Fruit fly (Drosophila melanogaster) whole organism, embryonic: ENCODE data around the gene trv.

Experiments
- Atf6 ChIP-seq: fragments of 200-800 bp; sonication (Bioruptor generic); IDR thresholded peaks from 2 replicates; pipeline ENCODE4 v1.3.6; 2022; ENCODE audit warnings: missing biosample characterization, missing genetic modification characterization
- B-H1 ChIP-seq: fragments of 200-800 bp; sonication (Bioruptor generic); IDR thresholded peaks from 3 replicates; pipeline ENCODE4 v1.3.6; 2022; ENCODE audit warnings: missing biosample characterization, missing genetic modification characterization
- CG10267 ChIP-seq: fragments of 200-800 bp; sonication (Bioruptor generic); optimal IDR thresholded peaks from 2 replicates; lab custom pipeline; 2018; ENCODE audit warnings: missing biosample characterization, mild to moderate bottlenecking, missing genetic modification characterization, moderate library complexity
- CG10654 ChIP-seq: fragments of 200-800 bp; sonication (Bioruptor generic); optimal IDR thresholded peaks from 2 replicates; lab custom pipeline; 2016; ENCODE audit warnings: missing biosample characterization, missing genetic modification characterization
- CG11456 ChIP-seq: fragments of 200-800 bp; sonication (Bioruptor generic); IDR thresholded peaks from 3 replicates; pipeline ENCODE4 v1.3.6; 2022; ENCODE audit warnings: missing biosample characterization, missing genetic modification characterization
- CG12299 ChIP-seq: fragments of 200-800 bp; sonication (Bioruptor generic); optimal IDR thresholded peaks from 2 replicates; lab custom pipeline; 2018; ENCODE audit warnings: missing biosample characterization, mild to moderate bottlenecking, missing genetic modification characterization
- CG15073 ChIP-seq: fragments of 200-800 bp; sonication (Bioruptor generic); optimal IDR thresholded peaks from 2 replicates; lab custom pipeline; 2016; ENCODE audit warnings: missing biosample characterization, missing genetic modification characterization
- CG1647 ChIP-seq: fragments of 200-800 bp; sonication (Bioruptor generic); optimal IDR thresholded peaks from 3 replicates; lab custom pipeline; 2016; ENCODE audit warnings: missing biosample characterization, missing genetic modification characterization
- CG16779 ChIP-seq: fragments of 200-800 bp; sonication (Bioruptor generic); IDR thresholded peaks from 2 replicates; pipeline ENCODE4 v1.3.6; 2022; ENCODE audit warnings: missing biosample characterization, missing genetic modification characterization
- CG16863 ChIP-seq: fragments of 200-800 bp; sonication (Bioruptor generic); optimal IDR thresholded peaks from 3 replicates; lab custom pipeline; 2016; ENCODE audit warnings: missing biosample characterization, missing genetic modification characterization
- CG2129 ChIP-seq: fragments of 200-800 bp; sonication (Bioruptor generic); IDR thresholded peaks from 2 replicates; pipeline ENCODE4 v1.3.6; 2022; ENCODE audit warnings: missing biosample characterization, missing genetic modification characterization; ENCODE audit not compliant: partially characterized antibody
- CG2889 ChIP-seq: fragments of 200-800 bp; sonication (Bioruptor generic); IDR thresholded peaks from 3 replicates; pipeline ENCODE4 v1.3.6; 2022; ENCODE audit warnings: missing biosample characterization, missing genetic modification characterization
- CG32767 ChIP-seq: fragments of 200-800 bp; sonication (Bioruptor generic); IDR thresholded peaks from 2 replicates; pipeline ENCODE4 v1.3.6; 2022; ENCODE audit warnings: missing biosample characterization, missing genetic modification characterization
- CG3726 ChIP-seq: fragments of 200-800 bp; sonication (Bioruptor generic); IDR thresholded peaks from 3 replicates; pipeline ENCODE4, ENCODE4 v1.3.6; 2022; ENCODE audit warnings: missing biosample characterization, missing genetic modification characterization
- CG3838 ChIP-seq: fragments of 200-800 bp; sonication (Bioruptor generic); optimal IDR thresholded peaks from 3 replicates; lab custom pipeline; 2016; ENCODE audit warnings: missing biosample characterization, missing genetic modification characterization
- CG4282 ChIP-seq: fragments of 200-800 bp; sonication (Bioruptor generic); optimal IDR thresholded peaks from 2 replicates; lab custom pipeline; 2016; ENCODE audit warnings: missing biosample characterization, missing genetic modification characterization
- CG4820 ChIP-seq: fragments of 200-800 bp; sonication (Bioruptor generic); optimal IDR thresholded peaks from 3 replicates; lab custom pipeline; 2016; ENCODE audit warnings: missing biosample characterization, missing genetic modification characterization
- CG6254 ChIP-seq: fragments of 200-800 bp; sonication (Bioruptor generic); optimal IDR thresholded peaks from 3 replicates; lab custom pipeline; 2017; ENCODE audit warnings: mild to moderate bottlenecking, missing biosample characterization, missing genetic modification reagents, missing genetic modification characterization
- CG8089 ChIP-seq: fragments of 200-800 bp; sonication (Bioruptor generic); optimal IDR thresholded peaks from 3 replicates; lab custom pipeline; 2016; ENCODE audit warnings: missing biosample characterization, missing genetic modification characterization
- CG8924 ChIP-seq: fragments of 200-800 bp; optimal IDR thresholded peaks from 3 replicates; lab custom pipeline; 2019; ENCODE audit warnings: missing biosample characterization, mild to moderate bottlenecking, missing genetic modification characterization, moderate library complexity
- CG9609 ChIP-seq: fragments of 200-800 bp; sonication (Bioruptor generic); optimal IDR thresholded peaks from 3 replicates; lab custom pipeline; 2016; ENCODE audit warnings: missing biosample characterization, missing genetic modification characterization
- CG9817 ChIP-seq: fragments of 200-800 bp; sonication (Bioruptor generic); optimal IDR thresholded peaks from 2 replicates; lab custom pipeline; 2018; ENCODE audit warnings: missing biosample characterization, mild to moderate bottlenecking, missing genetic modification characterization, moderate library complexity
- CG9876 ChIP-seq: fragments of 200-800 bp; sonication (Bioruptor generic); optimal IDR thresholded peaks from 2 replicates; lab custom pipeline; 2016; ENCODE audit warnings: missing biosample characterization, missing genetic modification characterization
- Chrac-16 ChIP-seq: fragments of 200-800 bp; sonication (Bioruptor generic); optimal IDR thresholded peaks from 3 replicates; lab custom pipeline; 2016; ENCODE audit warnings: missing biosample characterization, missing genetic modification characterization
- Dbx ChIP-seq: fragments of 200-800 bp; sonication (Bioruptor generic); IDR thresholded peaks from 3 replicates; pipeline ENCODE4 v1.3.6; 2022; ENCODE audit warnings: missing biosample characterization, missing genetic modification characterization
- Dll ChIP-seq: fragments of 200-800 bp; sonication (Bioruptor generic); IDR thresholded peaks from 4 replicates; pipeline ENCODE4 v1.3.6; 2022; ENCODE audit warnings: missing biosample characterization, missing genetic modification characterization; ENCODE audit not compliant: partially characterized antibody
- Doc3 ChIP-seq: fragments of 200-800 bp; sonication (Bioruptor generic); IDR thresholded peaks from 3 replicates; pipeline ENCODE4 v1.3.6; 2022; ENCODE audit warnings: missing biosample characterization, missing genetic modification characterization; ENCODE audit not compliant: partially characterized antibody
- Hr39 ChIP-seq: fragments of >200 bp; optimal IDR thresholded peaks from 2 replicates; lab custom pipeline; 2017
- MESR4 ChIP-seq: fragments of 200-800 bp; sonication (Bioruptor generic); optimal IDR thresholded peaks from 2 replicates; lab custom pipeline; 2018; ENCODE audit warnings: missing biosample characterization, mild to moderate bottlenecking, missing genetic modification characterization, moderate library complexity
- NC2α ChIP-seq: fragments of 200-800 bp; sonication (Bioruptor generic); optimal IDR thresholded peaks from 2 replicates; lab custom pipeline; 2016; ENCODE audit warnings: missing biosample characterization, missing genetic modification characterization
- Poxn ChIP-seq: fragments of 200-800 bp; sonication (Bioruptor generic); IDR thresholded peaks from 2 replicates; pipeline ENCODE4 v1.3.6; 2022; ENCODE audit warnings: missing biosample characterization, missing genetic modification characterization
- Rfx ChIP-seq: fragments of 200-800 bp; sonication (Bioruptor generic); IDR thresholded peaks from 2 replicates; pipeline ENCODE4 v1.3.6; 2022; ENCODE audit warnings: missing biosample characterization, missing genetic modification characterization
- Scr ChIP-seq: fragments of 200-800 bp; sonication (Bioruptor generic); IDR thresholded peaks from 2 replicates; pipeline ENCODE4 v1.3.6; 2022; ENCODE audit warnings: missing biosample characterization, missing genetic modification characterization; ENCODE audit not compliant: partially characterized antibody
- YL-1 ChIP-seq: fragments of 200-800 bp; sonication (Bioruptor generic); optimal IDR thresholded peaks from 3 replicates; lab custom pipeline; 2017; ENCODE audit warnings: missing biosample characterization, mild to moderate bottlenecking, missing genetic modification characterization
- btn ChIP-seq: fragments of 200-800 bp; sonication (Bioruptor generic); optimal IDR thresholded peaks from 2 replicates; lab custom pipeline; 2016; ENCODE audit warnings: missing biosample characterization, missing genetic modification characterization
- chn ChIP-seq: fragments of 200-800 bp; sonication (Bioruptor generic); optimal IDR thresholded peaks from 2 replicates; lab custom pipeline; 2016; ENCODE audit warnings: missing biosample characterization, missing genetic modification characterization
- crol ChIP-seq: fragments of 200-800 bp; sonication (Bioruptor generic); IDR thresholded peaks from 2 replicates; pipeline ENCODE4 v1.3.6; 2022; ENCODE audit warnings: missing biosample characterization, missing genetic modification characterization
- dati ChIP-seq: fragments of 200-800 bp; sonication (Bioruptor generic); IDR thresholded peaks from 2 replicates; pipeline ENCODE4 v1.3.6; 2022; ENCODE audit warnings: missing biosample characterization, missing genetic modification characterization
- en ChIP-seq: fragments of 200-800 bp; sonication (Bioruptor generic); optimal IDR thresholded peaks from 2 replicates; lab custom pipeline; 2016; ENCODE audit warnings: missing biosample characterization, missing genetic modification characterization
- fd96Cb ChIP-seq: fragments of 200-800 bp; sonication (Bioruptor generic); optimal IDR thresholded peaks from 2 replicates; lab custom pipeline; 2018; ENCODE audit warnings: missing biosample characterization, mild to moderate bottlenecking, missing genetic modification characterization, moderate library complexity
- ftz-f1 ChIP-seq: fragments of 200-800 bp; sonication (Bioruptor generic); optimal IDR thresholded peaks from 2 replicates; lab custom pipeline; 2016; ENCODE audit warnings: missing biosample characterization, missing genetic modification characterization
- gcm2 ChIP-seq: fragments of 200-800 bp; sonication (Bioruptor generic); optimal IDR thresholded peaks from 2 replicates; lab custom pipeline; 2016; ENCODE audit warnings: missing biosample characterization, missing genetic modification characterization
- gsb ChIP-seq: fragments of 200-800 bp; sonication (Bioruptor generic); IDR thresholded peaks from 2 replicates; pipeline ENCODE4 v1.3.6; 2022; ENCODE audit warnings: missing biosample characterization, missing genetic modification characterization
- insv ChIP-seq, 2 experiments: fragments of 200-800 bp; sonication (Bioruptor generic); optimal IDR thresholded peaks; 3 replicates each; lab custom pipeline; 2016 to 2018; ENCODE audit warnings: missing biosample characterization in 2 of 2, missing genetic modification characterization in 2 of 2
- lmd ChIP-seq: fragments of 200-800 bp; sonication (Bioruptor generic); IDR thresholded peaks from 2 replicates; pipeline ENCODE4 v1.3.6; 2022; ENCODE audit warnings: missing biosample characterization, missing genetic modification characterization
- lola ChIP-seq, 3 experiments: fragments of >200 bp in 2 of 3; fragments of 200-800 bp in 1 of 3; sonication (Bioruptor generic) in 1 of 3; optimal IDR thresholded peaks; 2 replicates each; lab custom pipeline; 2017 to 2019; ENCODE audit warnings: missing biosample characterization in 3 of 3, missing genetic modification characterization in 3 of 3, mild to moderate bottlenecking in 1 of 3, moderate library complexity in 1 of 3
- oc ChIP-seq: fragments of 200-800 bp; sonication (Bioruptor generic); optimal IDR thresholded peaks from 2 replicates; lab custom pipeline; 2018; ENCODE audit warnings: missing biosample characterization, mild to moderate bottlenecking, missing genetic modification characterization, moderate library complexity
- seq ChIP-seq: fragments of 200-800 bp; sonication (Bioruptor generic); IDR thresholded peaks from 2 replicates; pipeline ENCODE4 v1.3.6; 2022; ENCODE audit warnings: missing biosample characterization, missing genetic modification characterization
- trem ChIP-seq: fragments of 200-800 bp; optimal IDR thresholded peaks from 3 replicates; lab custom pipeline; 2019; ENCODE audit warnings: missing biosample characterization, mild to moderate bottlenecking, missing genetic modification characterization, moderate library complexity
- twi ChIP-seq: fragments of 200-800 bp; optimal IDR thresholded peaks from 2 replicates; lab custom pipeline; 2019; ENCODE audit warnings: missing biosample characterization, mild to moderate bottlenecking, missing genetic modification characterization, moderate library complexity
- vfl ChIP-seq: fragments of 200-800 bp; sonication (Bioruptor generic); optimal IDR thresholded peaks from 2 replicates; lab custom pipeline; 2016; ENCODE audit warnings: missing biosample characterization, missing genetic modification characterization
- zen ChIP-seq: fragments of 200-800 bp; sonication (Bioruptor generic); optimal IDR thresholded peaks from 3 replicates; lab custom pipeline; 2018; ENCODE audit warnings: missing biosample characterization, mild to moderate bottlenecking, missing genetic modification characterization, moderate library complexity
- zfh1 ChIP-seq: fragments of 200-800 bp; sonication (Bioruptor generic); IDR thresholded peaks from 3 replicates; pipeline ENCODE4 v1.3.6; 2022; ENCODE audit warnings: missing biosample characterization, missing genetic modification characterization

trv gene

DNA sequence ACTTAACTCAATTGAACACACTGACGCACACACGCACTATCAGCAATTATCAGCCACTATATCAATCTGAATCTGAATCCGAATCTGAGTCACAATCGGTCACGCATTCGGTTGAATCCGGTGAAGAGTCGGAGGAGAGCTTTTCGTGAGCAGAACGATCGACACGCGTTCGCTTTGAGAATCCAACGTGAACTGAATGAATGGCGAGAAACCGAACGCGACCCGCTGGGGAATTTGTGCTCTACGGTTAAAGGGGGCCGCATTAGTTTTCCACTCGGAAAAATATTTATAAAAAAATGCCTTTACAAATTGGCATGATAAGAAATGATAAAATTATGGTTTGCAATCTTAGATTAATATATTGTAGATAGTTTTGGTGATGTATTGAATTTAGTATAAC, 38.2 kb upstream of the trv start, which contains the start of gene betaTub97EF (continued):
- TF ChIP-seq CG4820 (no peak), Rfx (GFP tag; lab: Robert Waterston, UW) (peak; percentile 64), insv (GFP tag; optimal IDR thresholded peaks at IDR 0.05; lab: Kevin White, UChicago) (no peak), lmd (no peak; the same call in none of the 2 replicates), NC2α (GFP tag; lab: Kevin White, UChicago) (no peak), Poxn (GFP tag; lab: Robert Waterston, UW) (no peak), CG10267 (tag; lab: Kevin White, UChicago) (no peak), CG11456 (GFP tag; lab: Robert Waterston, UW) (peak; percentile 59; the same call in 1 of the 3 replicates), B-H1 (GFP tag; lab: Robert Waterston, UW) (no peak), lola (GFP tag; optimal IDR thresholded peaks at IDR 0.05; lab: Kevin White, UChicago) (no peak), vfl (GFP tag; lab: Kevin White, UChicago) (no peak), CG9609 (GFP tag; lab: Kevin White, UChicago) (no peak), CG9817 (tag; lab: Kevin White, UChicago) (no peak), CG9876 (GFP tag; lab: Kevin White, UChicago) (no peak), YL-1 (GFP tag; lab: Kevin White, UChicago) (no peak), oc (tag; lab: Kevin White, UChicago) (no peak), gsb (GFP tag; lab: Robert Waterston, UW) (no peak), chn (GFP tag; lab: Kevin White, UChicago) (no peak), zen (tag; lab: Kevin White, UChicago) (no peak), CG6254 (GFP tag; lab: Kevin White, UChicago) (no peak), Dll (GFP tag; lab: Robert Waterston, UW) (no peak), Atf6 (GFP tag; lab: Robert Waterston, UW) (no peak), twi (no peak), CG3838 (GFP tag; lab: Kevin White, UChicago) (no peak), CG15073 (GFP tag; lab: Kevin White, UChicago) (no peak), CG10654 (GFP tag; lab: Kevin White, UChicago) (no peak), gcm2 (GFP tag; lab: Kevin White, UChicago) (no peak), fd96Cb (no peak), CG2889 (GFP tag; lab: Robert Waterston, UW) (0 out of 3 replicates have a peak, but pooled peaks have one; percentile 8), CG16779 (GFP tag; lab: Robert Waterston, UW) (no peak), zfh1 (GFP tag; lab: Robert Waterston, UW) (0 out of 3 replicates have a peak, but pooled peaks have one; percentile 15), btn (GFP tag; lab: Kevin White, UChicago) (no peak), CG4282 (GFP tag; lab: Kevin White, UChicago) (no peak), CG1647 (GFP tag; lab: Kevin White, UChicago) (no peak), Hr39 (lab: Kevin White, UChicago) (no peak), dati (GFP tag; lab: Robert Waterston, UW) (no peak), Dbx (peak; percentile 40; the same call in 1 of the 3 replicates), Chrac-16 (GFP tag; lab: Kevin White, UChicago) (no peak), CG8924 (tag; lab: Kevin White, UChicago) (no peak), Scr (GFP tag; lab: Robert Waterston, UW) (no peak), CG3726 (GFP tag; lab: Robert Waterston, UW) (no peak), crol (GFP tag; lab: Robert Waterston, UW) (peak; percentile 71), seq (GFP tag; lab: Robert Waterston, UW) (0 out of 2 replicates have a peak, but pooled peaks have one; percentile 9), trem (tag; lab: Kevin White, UChicago) (no peak), ftz-f1 (GFP tag; lab: Kevin White, UChicago) (no peak), en (GFP tag; lab: Kevin White, UChicago) (no peak), Doc3 (GFP tag; lab: Robert Waterston, UW) (no peak), CG2129 (no peak), CG12299 (tag; lab: Kevin White, UChicago) (no peak), CG32767 (GFP tag; lab: Robert Waterston, UW) (0 out of 2 replicates have a peak, but pooled peaks have one; percentile 7), CG8089 (GFP tag; lab: Kevin White, UChicago) (no peak), MESR4 (GFP tag; lab: Kevin White, UChicago) (no peak), CG16863 (GFP tag; lab: Kevin White, UChicago) (no peak)
